Fruit fly (Drosophila melanogaster): Measurements from ENCODE around the gene CG9213.

The CG9213 gene

DNA sequence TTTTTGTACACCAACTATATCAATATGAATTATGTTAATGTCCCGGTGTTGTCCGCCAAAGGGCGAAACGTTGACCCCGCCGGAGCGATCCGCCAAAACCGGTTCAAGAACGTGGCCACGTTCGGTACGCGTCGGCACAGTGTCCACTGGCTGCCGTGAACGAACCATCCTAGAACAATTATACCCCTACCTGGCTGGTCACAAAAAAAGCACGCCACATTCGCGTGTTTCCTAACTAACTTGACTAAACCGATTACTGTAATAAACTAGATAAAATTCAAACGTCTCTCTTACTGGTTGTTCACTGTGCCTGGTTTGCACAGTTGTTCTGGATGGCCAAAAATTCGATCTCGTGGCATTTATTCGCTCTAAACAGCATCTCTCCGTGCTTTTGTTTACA lies 5.2 kb upstream of the CG9213 start (continued):
- TF ChIP-seq CG11294 (GFP tag; IDR thresholded peaks at IDR 0.05) (peak; percentile 88), CG9139 (GFP tag; optimal IDR thresholded peaks at IDR 0.05) (peak; percentile 81), CG4318 (GFP tag; optimal IDR thresholded peaks at IDR 0.05) (no peak), CG6854 (GFP tag; optimal IDR thresholded peaks at IDR 0.05) (peak; percentile 93), Eip93F (GFP tag; optimal IDR thresholded peaks at IDR 0.05) (peak; percentile 89), dac (GFP tag; optimal IDR thresholded peaks at IDR 0.05) (peak; percentile 76), CG3032 (tag; optimal IDR thresholded peaks at IDR 0.05) (peak; percentile 88), CG8632 (GFP tag; optimal IDR thresholded peaks at IDR 0.05) (peak; percentile 89), CG16779 (tag; optimal IDR thresholded peaks at IDR 0.05) (no peak), Blimp-1 (GFP tag; optimal IDR thresholded peaks at IDR 0.05) (peak; percentile 83), eg (GFP tag; IDR thresholded peaks at IDR 0.05) (peak; percentile 94), CG6163 (GFP tag; IDR thresholded peaks at IDR 0.05) (peak; percentile 97), CG15336 (GFP tag; IDR thresholded peaks at IDR 0.05) (peak; percentile 91), Sox102F (GFP tag; optimal IDR thresholded peaks at IDR 0.05) (peak; percentile 97), Hr4 (GFP tag; optimal IDR thresholded peaks at IDR 0.05) (peak; percentile 78), Hr39 (GFP tag; optimal IDR thresholded peaks at IDR 0.05) (peak; percentile 97), Sox14 (GFP tag; optimal IDR thresholded peaks at IDR 0.05) (peak; percentile 97), fd85E (GFP tag; optimal IDR thresholded peaks at IDR 0.05) (peak; percentile 81), Sox15 (GFP tag; optimal IDR thresholded peaks at IDR 0.05) (peak; percentile 88), lz (GFP tag; optimal IDR thresholded peaks at IDR 0.05) (peak; percentile 96), CG10669 (GFP tag; optimal IDR thresholded peaks at IDR 0.05) (peak; percentile 90), CG34406 (GFP tag; optimal IDR thresholded peaks at IDR 0.05) (peak; percentile 90), ss (GFP tag; optimal IDR thresholded peaks at IDR 0.05) (peak; percentile 90 to 92), pdm3 (GFP tag; optimal IDR thresholded peaks at IDR 0.05) (peak; percentile 95)

DNA sequence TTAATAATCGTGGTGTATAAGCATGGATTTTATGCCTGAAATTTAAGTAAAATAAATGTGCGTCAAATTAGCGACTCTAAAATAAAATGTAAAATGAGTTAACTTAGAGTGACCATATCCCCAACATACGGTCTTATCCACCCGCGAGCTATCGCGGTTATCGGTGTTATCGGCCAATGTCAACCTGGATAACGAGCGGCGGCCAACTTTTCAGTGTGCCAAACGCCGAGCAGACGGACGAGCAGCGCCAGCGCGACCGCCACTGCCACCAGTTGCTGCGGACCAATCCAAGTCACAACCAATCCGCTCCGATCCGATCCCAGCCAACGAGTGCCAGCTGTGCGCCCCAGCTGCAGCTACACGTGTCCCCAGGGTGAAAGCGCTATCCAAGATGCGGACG lies 3.7 kb upstream of the CG9213 start, which contains the start of the genes cerv and CG7872:
Gene cerv (minus strand): TSS at position 129 of the 400 bp plus-strand sequence.
Gene CG7872 (plus strand): TSS at position 163 of the 400 bp plus-strand sequence.
- TF ChIP-seq CG8632 (GFP tag; optimal IDR thresholded peaks at IDR 0.05) (no peak), CG3919 (GFP tag; optimal IDR thresholded peaks at IDR 0.05) (peak; percentile 2), acj6 (GFP tag; optimal IDR thresholded peaks at IDR 0.05) (no peak), CG7368 (GFP tag; optimal IDR thresholded peaks at IDR 0.05) (no peak), CG10631 (GFP tag; optimal IDR thresholded peaks at IDR 0.05) (no peak), Hr38 (GFP tag; optimal IDR thresholded peaks at IDR 0.05) (no peak), CG16779 (tag; optimal IDR thresholded peaks at IDR 0.05) (no peak), CG6163 (GFP tag; IDR thresholded peaks at IDR 0.05) (no peak), Eip75B (GFP tag; optimal IDR thresholded peaks at IDR 0.05) (no peak), CG15336 (GFP tag; IDR thresholded peaks at IDR 0.05) (no peak), spab (GFP tag; optimal IDR thresholded peaks at IDR 0.05) (no peak), achi (GFP tag; optimal IDR thresholded peaks at IDR 0.05) (peak; percentile 52), Eip78C (GFP tag) (peak; percentile 27), salr (GFP tag; optimal IDR thresholded peaks at IDR 0.05) (no peak), fkh (GFP tag; optimal IDR thresholded peaks at IDR 0.05) (peak; percentile 27), svp (GFP tag) (no peak), CG9139 (GFP tag; optimal IDR thresholded peaks at IDR 0.05) (no peak), CG6808 (GFP tag; optimal IDR thresholded peaks at IDR 0.05) (no peak), pdm3 (GFP tag; optimal IDR thresholded peaks at IDR 0.05) (no peak), cyc (GFP tag; optimal IDR thresholded peaks at IDR 0.05) (no peak), CG32006 (GFP tag; optimal IDR thresholded peaks at IDR 0.05) (no peak), Sox14 (GFP tag; optimal IDR thresholded peaks at IDR 0.05) (no peak), CG1621 (tag; optimal IDR thresholded peaks at IDR 0.05) (peak; percentile 20), net (GFP tag; optimal IDR thresholded peaks at IDR 0.05) (no peak)
